Fruit fly (Drosophila melanogaster) whole organism, embryonic: ENCODE measurements around the gene dah.
A peak's percentile ranks its signal among the peaks of the same experiment; 100 is the strongest.

ENCODE experiments used
- Bgb ChIP-seq: fragments of 200-800 bp; sonication (Bioruptor generic); IDR thresholded peaks from 2 replicates; pipeline ENCODE4 v1.3.6; 2022; ENCODE audit warnings: missing biosample characterization, missing genetic modification characterization; ENCODE audit not compliant: partially characterized antibody
- CG10147 ChIP-seq: fragments of 200-800 bp; sonication (Bioruptor generic); optimal IDR thresholded peaks from 2 replicates; lab custom pipeline; 2019; ENCODE audit warnings: missing biosample characterization, mild to moderate bottlenecking, missing genetic modification characterization, moderate library complexity
- CG10462 ChIP-seq: fragments of 200-800 bp; sonication (Bioruptor generic); optimal IDR thresholded peaks from 2 replicates; lab custom pipeline; 2016; ENCODE audit warnings: missing biosample characterization, missing genetic modification characterization
- CG17385 ChIP-seq: fragments of 200-800 bp; sonication (Bioruptor generic); optimal IDR thresholded peaks from 3 replicates; lab custom pipeline; 2018; ENCODE audit warnings: missing biosample characterization, mild to moderate bottlenecking, missing genetic modification characterization
- CG17612 ChIP-seq: fragments of 200-800 bp; sonication (Bioruptor generic); IDR thresholded peaks from 2 replicates; pipeline ENCODE4 v1.3.6; 2022; ENCODE audit warnings: missing biosample characterization, missing genetic modification characterization
- CG1832 ChIP-seq: fragments of 200-800 bp; sonication (Bioruptor generic); optimal IDR thresholded peaks from 2 replicates; lab custom pipeline; 2017; ENCODE audit warnings: missing biosample characterization, mild to moderate bottlenecking, missing genetic modification characterization, inconsistent platforms
- CG30020 ChIP-seq: fragments of 200-800 bp; optimal IDR thresholded peaks from 2 replicates; lab custom pipeline; 2019; ENCODE audit warnings: missing biosample characterization, mild to moderate bottlenecking, missing genetic modification characterization, moderate library complexity
- CG31224 ChIP-seq: fragments of 200-800 bp; sonication (Bioruptor generic); IDR thresholded peaks from 2 replicates; pipeline ENCODE4 v1.3.6; 2022; ENCODE audit warnings: missing biosample characterization, missing genetic modification characterization
- CG31441 ChIP-seq: fragments of 200-800 bp; sonication (Bioruptor generic); IDR thresholded peaks from 2 replicates; pipeline ENCODE4 v1.3.6; 2022; ENCODE audit warnings: missing biosample characterization, missing genetic modification characterization
- CG3163 ChIP-seq: fragments of 200-800 bp; sonication (Bioruptor generic); optimal IDR thresholded peaks from 3 replicates; lab custom pipeline; 2016; ENCODE audit warnings: missing biosample characterization, missing genetic modification characterization
- CG43689 ChIP-seq: fragments of 200-800 bp; sonication (Bioruptor generic); IDR thresholded peaks from 2 replicates; pipeline ENCODE4 v1.3.6; 2022; ENCODE audit warnings: missing biosample characterization, missing genetic modification characterization
- CG7963 ChIP-seq: fragments of 200-800 bp; sonication (Bioruptor generic); IDR thresholded peaks from 3 replicates; pipeline ENCODE4 v1.3.6; 2022; ENCODE audit warnings: missing biosample characterization, missing genetic modification characterization; ENCODE audit not compliant: partially characterized antibody
- CG9215 ChIP-seq: fragments of 200-800 bp; sonication (Bioruptor generic); IDR thresholded peaks from 2 replicates; pipeline ENCODE4 v1.3.6; 2022; ENCODE audit warnings: missing biosample characterization, missing genetic modification characterization
- Deaf1 ChIP-seq: fragments of 200-800 bp; optimal IDR thresholded peaks from 3 replicates; lab custom pipeline; 2019; ENCODE audit warnings: missing biosample characterization, mild to moderate bottlenecking, missing genetic modification characterization, moderate library complexity
- Dfd ChIP-seq, 2 experiments: fragments of >200 bp; optimal IDR thresholded peaks; 2 replicates each; lab custom pipeline; 2017; ENCODE audit warnings: missing biosample characterization in 2 of 2, missing genetic modification characterization in 2 of 2
- Fer3 ChIP-seq: fragments of 200-800 bp; sonication (Bioruptor generic); optimal IDR thresholded peaks from 2 replicates; lab custom pipeline; 2018; ENCODE audit warnings: missing biosample characterization, mild to moderate bottlenecking, missing genetic modification characterization, moderate library complexity
- Med ChIP-seq: fragments of 200-800 bp; sonication (Bioruptor generic); peaks from one replicate; lab custom pipeline; 2016; ENCODE audit warnings: missing biosample characterization, missing genetic modification characterization, mild to moderate bottlenecking, inconsistent platforms, moderate library complexity
- NC2α ChIP-seq: fragments of 200-800 bp; sonication (Bioruptor generic); optimal IDR thresholded peaks from 2 replicates; lab custom pipeline; 2016; ENCODE audit warnings: missing biosample characterization, missing genetic modification characterization
- Nf-YC ChIP-seq: fragments of 200-800 bp; optimal IDR thresholded peaks from 3 replicates; lab custom pipeline; 2019; ENCODE audit warnings: missing biosample characterization, mild to moderate bottlenecking, missing genetic modification characterization, moderate library complexity
- Sox102F ChIP-seq: fragments of 200-800 bp; sonication (Bioruptor generic); optimal IDR thresholded peaks from 2 replicates; lab custom pipeline; 2018; ENCODE audit warnings: missing biosample characterization, mild to moderate bottlenecking, missing genetic modification characterization, moderate library complexity
- Trl ChIP-seq, 3 experiments: fragments of >200 bp in 2 of 3; fragments of 200-800 bp in 1 of 3; sonication (Bioruptor generic) in 1 of 3; optimal IDR thresholded peaks; 2 replicates in 1 of 3; 3 replicates in 2 of 3; lab custom pipeline; 2016 to 2017; ENCODE audit warnings: missing biosample characterization in 1 of 3, missing genetic modification characterization in 1 of 3
- abd-A ChIP-seq: fragments of 200-800 bp; sonication (Bioruptor generic); optimal IDR thresholded peaks from 3 replicates; lab custom pipeline; 2019; ENCODE audit warnings: missing biosample characterization, mild to moderate bottlenecking, missing genetic modification characterization, moderate library complexity
- bsh ChIP-seq, 2 experiments: fragments of 200-800 bp; sonication (Bioruptor generic); optimal IDR thresholded peaks; 2 replicates each; lab custom pipeline; 2017 to 2018; ENCODE audit warnings: mild to moderate bottlenecking in 2 of 2, missing biosample characterization in 2 of 2, missing genetic modification characterization in 2 of 2, moderate library complexity in 1 of 2
- cas ChIP-seq: fragments of 200-800 bp; sonication (Bioruptor generic); IDR thresholded peaks from 2 replicates; pipeline ENCODE4 v1.3.6; 2022; ENCODE audit warnings: missing biosample characterization, missing genetic modification characterization
- ci ChIP-seq: fragments of 200-800 bp; sonication (Bioruptor generic); IDR thresholded peaks from 3 replicates; pipeline ENCODE4 v1.3.6; 2022; ENCODE audit warnings: missing biosample characterization, missing genetic modification characterization
- crol ChIP-seq: fragments of 200-800 bp; sonication (Bioruptor generic); IDR thresholded peaks from 2 replicates; pipeline ENCODE4 v1.3.6; 2022; ENCODE audit warnings: missing biosample characterization, missing genetic modification characterization
- dmrt99B ChIP-seq: fragments of 200-800 bp; sonication (Bioruptor generic); optimal IDR thresholded peaks from 2 replicates; lab custom pipeline; 2018; ENCODE audit warnings: missing biosample characterization, mild to moderate bottlenecking, missing genetic modification characterization, moderate library complexity
- dysf ChIP-seq: fragments of 200-800 bp; sonication (Bioruptor generic); IDR thresholded peaks from 3 replicates; pipeline ENCODE4 v1.3.6; 2022; ENCODE audit warnings: missing biosample characterization, missing genetic modification characterization
- gfzf ChIP-seq: fragments of 200-800 bp; sonication (Bioruptor generic); optimal IDR thresholded peaks from 2 replicates; lab custom pipeline; 2016; ENCODE audit warnings: missing biosample characterization, mild to moderate bottlenecking, missing genetic modification characterization, moderate library complexity
- grau ChIP-seq: fragments of 200-800 bp; optimal IDR thresholded peaks from 3 replicates; lab custom pipeline; 2019; ENCODE audit warnings: missing biosample characterization, mild to moderate bottlenecking, missing genetic modification characterization, moderate library complexity
- ind ChIP-seq: fragments of 200-800 bp; sonication (Bioruptor generic); optimal IDR thresholded peaks from 3 replicates; lab custom pipeline; 2016; ENCODE audit warnings: missing biosample characterization, missing genetic modification characterization
- lab ChIP-seq: fragments of 200-800 bp; sonication (Bioruptor generic); optimal IDR thresholded peaks from 3 replicates; lab custom pipeline; 2017; ENCODE audit warnings: missing biosample characterization, missing genetic modification characterization, mild to moderate bottlenecking, moderate library complexity, missing genetic modification reagents
- luna ChIP-seq: fragments of 200-800 bp; sonication (Bioruptor generic); optimal IDR thresholded peaks from 2 replicates; lab custom pipeline; 2016; ENCODE audit warnings: missing biosample characterization, missing genetic modification characterization
- nerfin-1 ChIP-seq: fragments of 200-800 bp; sonication (Bioruptor generic); optimal IDR thresholded peaks from 3 replicates; lab custom pipeline; 2019; ENCODE audit warnings: missing biosample characterization, mild to moderate bottlenecking, missing genetic modification characterization, moderate library complexity
- nom ChIP-seq: fragments of 200-800 bp; sonication (Bioruptor generic); optimal IDR thresholded peaks from 2 replicates; lab custom pipeline; 2017; ENCODE audit warnings: missing biosample characterization, missing genetic modification characterization, mild to moderate bottlenecking, moderate library complexity, missing genetic modification reagents
- onecut ChIP-seq: fragments of 200-800 bp; sonication (Bioruptor generic); IDR thresholded peaks from 2 replicates; pipeline ENCODE4 v1.3.6; 2022; ENCODE audit warnings: missing biosample characterization, missing genetic modification characterization
- pan ChIP-seq, 4 experiments: fragments of >200 bp in 3 of 4; fragments of 200-800 bp in 1 of 4; sonication (Bioruptor generic) in 1 of 4; optimal IDR thresholded peaks in 3 of 4; IDR thresholded peaks in 1 of 4; 2 replicates each; pipeline versions ENCODE4 v1.3.6 to Lab custom; 2017 to 2022; ENCODE audit warnings: missing biosample characterization in 2 of 4, missing genetic modification characterization in 2 of 4, mixed read lengths in 1 of 4
- pfk ChIP-seq: fragments of 200-800 bp; sonication (Bioruptor generic); optimal IDR thresholded peaks from 2 replicates; lab custom pipeline; 2018; ENCODE audit warnings: missing biosample characterization, mild to moderate bottlenecking, missing genetic modification characterization, moderate library complexity
- row ChIP-seq: fragments of 200-800 bp; sonication (Bioruptor generic); IDR thresholded peaks from 3 replicates; pipeline ENCODE4 v1.3.6; 2022; ENCODE audit warnings: missing biosample characterization, missing genetic modification characterization
- sens ChIP-seq: fragments of 200-800 bp; sonication (Bioruptor generic); peaks from one replicate; lab custom pipeline; 2016; ENCODE audit warnings: missing biosample characterization, missing genetic modification characterization
- sob ChIP-seq: fragments of 200-800 bp; sonication (Bioruptor generic); IDR thresholded peaks from 2 replicates; pipeline ENCODE4 v1.3.6; 2022; ENCODE audit warnings: missing biosample characterization, missing genetic modification characterization
- tin ChIP-seq: fragments of 200-800 bp; sonication (Bioruptor generic); optimal IDR thresholded peaks from 3 replicates; lab custom pipeline; 2016; ENCODE audit warnings: missing biosample characterization, missing genetic modification characterization
- unc-4 ChIP-seq: fragments of 200-800 bp; sonication (Bioruptor generic); IDR thresholded peaks from 2 replicates; pipeline ENCODE4 v1.3.6; 2022; ENCODE audit warnings: missing biosample characterization, missing genetic modification characterization; ENCODE audit not compliant: partially characterized antibody
- vfl ChIP-seq: fragments of 200-800 bp; sonication (Bioruptor generic); optimal IDR thresholded peaks from 2 replicates; lab custom pipeline; 2016; ENCODE audit warnings: missing biosample characterization, missing genetic modification characterization
- vnd ChIP-seq: fragments of 200-800 bp; sonication (Bioruptor generic); IDR thresholded peaks from 3 replicates; pipeline ENCODE4 v1.3.6; 2022; ENCODE audit warnings: missing biosample characterization, missing genetic modification characterization; ENCODE audit not compliant: partially characterized antibody
- vvl ChIP-seq: fragments of 200-800 bp; sonication (Bioruptor generic); IDR thresholded peaks from 2 replicates; pipeline ENCODE4 v1.3.6; 2022; ENCODE audit warnings: missing biosample characterization, missing genetic modification characterization

Gene dah

dm6 chrX:15305975-15306909, 21.9 kb upstream of the dah start (continued):
- TF ChIP-seq vnd (no peak), sob (GFP tag; lab: Robert Waterston, UW) (no peak), vfl (GFP tag; lab: Kevin White, UChicago) (no peak), sens (GFP tag; lab: Kevin White, UChicago) (peak; percentile 87), vvl (GFP tag; lab: Robert Waterston, UW) (0 out of 2 replicates have a peak, but pooled peaks have one; percentile 23), Med (peak; percentile 75), Trl (optimal IDR thresholded peaks at IDR 0.05; lab: Kevin White, UChicago) (peak; percentile 72 to 91), Trl (GFP tag; optimal IDR thresholded peaks at IDR 0.05; lab: Kevin White, UChicago) (no peak), row (peak; percentile 30; the same call in 1 of the 3 replicates), grau (no peak), Deaf1 (tag; lab: Kevin White, UChicago) (peak; percentile 20), Fer3 (no peak), unc-4 (GFP tag; lab: Robert Waterston, UW) (no peak), CG43689 (no peak), CG9215 (GFP tag; lab: Robert Waterston, UW) (no peak), CG3163 (GFP tag; lab: Kevin White, UChicago) (peak; percentile 57), CG10147 (GFP tag; lab: Kevin White, UChicago) (no peak), onecut (GFP tag; lab: Robert Waterston, UW) (peak; percentile 68), nom (GFP tag; lab: Kevin White, UChicago) (peak; percentile 42), gfzf (peak; percentile 9), Bgb (GFP tag; lab: Robert Waterston, UW) (no peak), Sox102F (GFP tag; lab: Kevin White, UChicago) (peak; percentile 30), abd-A (tag; lab: Kevin White, UChicago) (peak; percentile 42), dysf (GFP tag; lab: Robert Waterston, UW) (0 out of 3 replicates have a peak, but pooled peaks have one; percentile 23), CG7963 (no peak), dmrt99B (tag; lab: Kevin White, UChicago) (peak; percentile 1), lab (GFP tag; lab: Kevin White, UChicago) (peak; percentile 25), CG1832 (peak; percentile 71), ci (GFP tag; lab: Robert Waterston, UW) (peak; percentile 17; the same call in 1 of the 3 replicates), crol (GFP tag; lab: Robert Waterston, UW) (peak; percentile 62), pan (optimal IDR thresholded peaks at IDR 0.05; lab: Kevin White, UChicago) (no peak), pan (GFP tag; optimal IDR thresholded peaks at IDR 0.05 in 1 of 2, IDR thresholded peaks at IDR 0.05 in 1 of 2) (peak in 1 of 2 experiments; percentile 17), CG31441 (0 out of 2 replicates have a peak, but pooled peaks have one; percentile 16), bsh (GFP tag; optimal IDR thresholded peaks at IDR 0.05; lab: Kevin White, UChicago) (no peak), Dfd (GFP tag; optimal IDR thresholded peaks at IDR 0.05; lab: Kevin White, UChicago) (no peak), CG30020 (tag; lab: Kevin White, UChicago) (no peak), Nf-YC (tag; lab: Kevin White, UChicago) (peak; percentile 20)
- TF ChIP-seq, all 482 proteins: peak for 38

- TF ChIP-seq ind (GFP tag; lab: Kevin White, UChicago) (no peak), dysf (GFP tag; lab: Robert Waterston, UW) (no peak), CG10462 (GFP tag; lab: Kevin White, UChicago) (no peak), nerfin-1 (tag; lab: Kevin White, UChicago) (no peak), CG17385 (GFP tag; lab: Kevin White, UChicago) (no peak), CG17612 (GFP tag; lab: Robert Waterston, UW) (no peak), tin (no peak), nom (GFP tag; lab: Kevin White, UChicago) (no peak), luna (GFP tag; lab: Kevin White, UChicago) (no peak), pfk (no peak), NC2α (GFP tag; lab: Kevin White, UChicago) (no peak), row (no peak), lab (GFP tag; lab: Kevin White, UChicago) (no peak), cas (GFP tag; lab: Robert Waterston, UW) (no peak), CG31224 (GFP tag; lab: Robert Waterston, UW) (no peak)
Measured at dm6 chrX:15307485-15308138, 20.5 kb upstream of the dah start.
